Worm (Caenorhabditis elegans) whole organism, young adult: ENCODE measurements around the gene scl-7.

ENCODE experiments used
- B0261.1 ChIP-seq: sonication (generic microtip); optimal IDR thresholded peaks from 2 replicates; lab custom pipeline; 2016; ENCODE audit warnings: mild to moderate bottlenecking, missing genetic modification characterization, moderate library complexity, missing compliant biosample characterization
- B0336.3 ChIP-seq: fragments of 200-800 bp; sonication (Bioruptor generic); IDR thresholded peaks from 2 replicates; pipeline ENCODE4 v1.3.6; 2022; ENCODE audit warnings: missing genetic modification characterization, missing compliant biosample characterization
- F10E7.11 ChIP-seq: sonication (generic microtip); optimal IDR thresholded peaks from 2 replicates; lab custom pipeline; 2017; ENCODE audit warnings: mild to moderate bottlenecking, missing genetic modification characterization, moderate library complexity, missing compliant biosample characterization
- F22D6.2 ChIP-seq: sonication (generic microtip); optimal IDR thresholded peaks from 2 replicates; lab custom pipeline; 2016; ENCODE audit warnings: mild to moderate bottlenecking, missing genetic modification characterization, missing compliant biosample characterization
- F23B12.7 ChIP-seq: sonication (generic microtip); optimal IDR thresholded peaks from 2 replicates; lab custom pipeline; 2017; ENCODE audit warnings: missing genetic modification characterization, mild to moderate bottlenecking, missing compliant biosample characterization, antibody characterized with exemption, moderate library complexity; ENCODE audit not compliant: insufficient read depth
- F33H1.4 ChIP-seq: fragments of 200-800 bp; sonication (Bioruptor generic); IDR thresholded peaks from 2 replicates; pipeline ENCODE4 v1.3.6; 2022; ENCODE audit warnings: missing genetic modification reagents, missing genetic modification characterization, missing compliant biosample characterization
- F37B4.10 ChIP-seq: fragments of 200-800 bp; sonication (Bioruptor generic); IDR thresholded peaks from 2 replicates; pipeline ENCODE4 v1.3.6; 2022; ENCODE audit warnings: missing genetic modification characterization, missing compliant biosample characterization
- F55B11.4 ChIP-seq: sonication (generic microtip); optimal IDR thresholded peaks from 2 replicates; lab custom pipeline; 2016; ENCODE audit warnings: missing compliant biosample characterization, missing genetic modification characterization, borderline replicate concordance; ENCODE audit not compliant: insufficient read depth
- F57A8.1 ChIP-seq: fragments of 200-800 bp; sonication (Bioruptor generic); optimal IDR thresholded peaks from 2 replicates; lab custom pipeline; 2018; ENCODE audit warnings: mild to moderate bottlenecking, missing genetic modification characterization, moderate library complexity, missing compliant biosample characterization
- K11D2.4 ChIP-seq: fragments of 200-800 bp; sonication (Bioruptor generic); IDR thresholded peaks from 2 replicates; pipeline ENCODE4 v1.3.6; 2022; ENCODE audit warnings: missing genetic modification reagents, missing genetic modification characterization, missing compliant biosample characterization
- K12H6.12 ChIP-seq: fragments of 200-800 bp; sonication (Bioruptor generic); optimal IDR thresholded peaks from 2 replicates; lab custom pipeline; 2018; ENCODE audit warnings: mild to moderate bottlenecking, missing genetic modification characterization, missing compliant biosample characterization
- Y53F4B.3 ChIP-seq: fragments of 200-800 bp; sonication (Bioruptor generic); IDR thresholded peaks from 2 replicates; pipeline ENCODE4 v1.3.6; 2022; ENCODE audit warnings: missing genetic modification reagents, missing genetic modification characterization, missing compliant biosample characterization
- ama-1 ChIP-seq, 3 experiments: fragments of 150-350 bp in 1 of 3; sonication (generic microtip) in 2 of 3; optimal IDR thresholded peaks; 2 replicates each; lab custom pipeline; 2014 to 2018; ENCODE audit warnings: missing biosample characterization in 2 of 3, missing genetic modification characterization in 2 of 3, missing genetic modification reagents in 2 of 3
- aptf-2 ChIP-seq: fragments of 200-800 bp; sonication (Bioruptor generic); conservative IDR thresholded peaks from 2 replicates; pipeline ENCODE4 v1.3.6; 2022; ENCODE audit warnings: missing genetic modification reagents, missing genetic modification characterization, missing compliant biosample characterization
- atf-7 ChIP-seq: sonication (generic microtip); optimal IDR thresholded peaks from 2 replicates; lab custom pipeline; 2017; ENCODE audit warnings: mild to moderate bottlenecking, missing genetic modification characterization, missing compliant biosample characterization
- athp-1 ChIP-seq: sonication (generic microtip); optimal IDR thresholded peaks from 2 replicates; lab custom pipeline; 2017; ENCODE audit warnings: mild to moderate bottlenecking, missing genetic modification characterization, missing compliant biosample characterization
- bed-1 ChIP-seq: fragments of 200-800 bp; sonication (Bioruptor generic); IDR thresholded peaks from 2 replicates; pipeline ENCODE4 v1.3.6; 2022; ENCODE audit warnings: missing genetic modification reagents, missing genetic modification characterization, missing compliant biosample characterization
- cebp-2 ChIP-seq: fragments of 200-800 bp; sonication (Bioruptor generic); IDR thresholded peaks from 2 replicates; pipeline ENCODE4 v1.3.6; 2022; ENCODE audit warnings: missing genetic modification characterization, missing compliant biosample characterization
- die-1 ChIP-seq: sonication (generic microtip); optimal IDR thresholded peaks from 2 replicates; lab custom pipeline; 2016; ENCODE audit warnings: missing genotype, mild to moderate bottlenecking, missing genetic modification characterization, missing compliant biosample characterization
- dpff-1 ChIP-seq: sonication (generic microtip); optimal IDR thresholded peaks from 2 replicates; lab custom pipeline; 2017; ENCODE audit warnings: mild to moderate bottlenecking, missing genetic modification characterization, missing compliant biosample characterization
- efl-1 ChIP-seq: fragments of 150-350 bp; optimal IDR thresholded peaks from 2 replicates; lab custom pipeline; 2014; ENCODE audit warnings: missing biosample characterization, missing genetic modification reagents, missing genetic modification characterization
- egl-18 ChIP-seq: fragments of 200-800 bp; sonication (Bioruptor generic); IDR thresholded peaks from 2 replicates; pipeline ENCODE4 v1.3.6; 2022; ENCODE audit warnings: missing genetic modification reagents, missing genetic modification characterization, missing compliant biosample characterization
- ekl-4 ChIP-seq: fragments of 200-800 bp; sonication (Bioruptor generic); IDR thresholded peaks from 2 replicates; pipeline ENCODE4 v1.3.6; 2022; ENCODE audit warnings: missing genetic modification reagents, missing genetic modification characterization, missing compliant biosample characterization
- fkh-3 ChIP-seq: sonication (generic microtip); optimal IDR thresholded peaks from 2 replicates; lab custom pipeline; 2016; ENCODE audit warnings: mild to moderate bottlenecking, missing genetic modification characterization, missing compliant biosample characterization
- hmg-1.2 ChIP-seq: fragments of 200-800 bp; sonication (Bioruptor generic); IDR thresholded peaks from 2 replicates; pipeline ENCODE4 v1.3.6; 2022; ENCODE audit warnings: missing genetic modification reagents, missing genetic modification characterization, missing compliant biosample characterization
- hrde-1 ChIP-seq: sonication (generic microtip); optimal IDR thresholded peaks from 2 replicates; lab custom pipeline; 2016; ENCODE audit warnings: missing genetic modification characterization, mild to moderate bottlenecking, missing compliant biosample characterization, moderate library complexity, missing genotype, missing genetic modification reagents, borderline replicate concordance
- lag-1 ChIP-seq: fragments of 200-800 bp; sonication (Bioruptor generic); IDR thresholded peaks from 2 replicates; pipeline ENCODE4 v1.3.6; 2022; ENCODE audit warnings: missing genetic modification reagents, missing genetic modification characterization, missing compliant biosample characterization
- let-526 ChIP-seq: fragments of 200-800 bp; sonication (Bioruptor generic); IDR thresholded peaks from 2 replicates; pipeline ENCODE4 v1.3.6; 2022; ENCODE audit warnings: missing genetic modification reagents, missing genetic modification characterization, missing compliant biosample characterization
- lin-40 ChIP-seq: sonication (generic microtip); optimal IDR thresholded peaks from 2 replicates; lab custom pipeline; 2016; ENCODE audit warnings: missing genetic modification characterization, mild to moderate bottlenecking, missing compliant biosample characterization, missing genotype, missing genetic modification reagents
- lin-54 ChIP-seq: fragments of 200-800 bp; sonication (Bioruptor generic); optimal IDR thresholded peaks from 2 replicates; lab custom pipeline; 2018; ENCODE audit warnings: mild to moderate bottlenecking, missing genetic modification characterization, missing compliant biosample characterization
- lir-1 ChIP-seq: fragments of 200-800 bp; sonication (Bioruptor generic); conservative IDR thresholded peaks from 2 replicates; pipeline ENCODE4 v1.3.6; 2022; ENCODE audit warnings: missing genetic modification reagents, missing genetic modification characterization, missing compliant biosample characterization
- nfya-2 ChIP-seq: fragments of 200-800 bp; sonication (Bioruptor generic); IDR thresholded peaks from 2 replicates; pipeline ENCODE4 v1.3.6; 2022; ENCODE audit warnings: missing genetic modification reagents, missing genetic modification characterization, missing compliant biosample characterization
- nhr-120 ChIP-seq: fragments of 200-800 bp; sonication (Bioruptor generic); IDR thresholded peaks from 2 replicates; pipeline ENCODE4 v1.3.6; 2022; ENCODE audit warnings: missing genetic modification characterization, missing compliant biosample characterization
- nhr-27 ChIP-seq: fragments of 200-800 bp; sonication (Bioruptor generic); optimal IDR thresholded peaks from 2 replicates; lab custom pipeline; 2018; ENCODE audit warnings: mild to moderate bottlenecking, missing genetic modification characterization, moderate library complexity, missing compliant biosample characterization
- sdz-38 ChIP-seq: sonication (generic microtip); optimal IDR thresholded peaks from 2 replicates; lab custom pipeline; 2016; ENCODE audit warnings: missing genotype, missing genetic modification characterization, missing compliant biosample characterization
- sea-2 ChIP-seq: fragments of 200-800 bp; sonication (Bioruptor generic); IDR thresholded peaks from 2 replicates; pipeline ENCODE4 v1.3.6; 2022; ENCODE audit warnings: missing genetic modification characterization, missing compliant biosample characterization
- snpc-1.1 ChIP-seq: sonication (generic microtip); optimal IDR thresholded peaks from 2 replicates; lab custom pipeline; 2017; ENCODE audit warnings: missing genetic modification characterization, mild to moderate bottlenecking, missing compliant biosample characterization, antibody characterized with exemption, moderate library complexity, missing genotype, missing genetic modification reagents; ENCODE audit not compliant: insufficient read depth
- snpc-1.3 ChIP-seq: sonication (generic microtip); optimal IDR thresholded peaks from 2 replicates; lab custom pipeline; 2017; ENCODE audit warnings: missing genetic modification characterization, mild to moderate bottlenecking, missing compliant biosample characterization, antibody characterized with exemption, moderate library complexity, missing genotype, missing genetic modification reagents; ENCODE audit not compliant: insufficient read depth
- snpc-4 ChIP-seq, 5 experiments: fragments of 150-350 bp in 1 of 5; sonication (generic microtip) in 4 of 5; optimal IDR thresholded peaks; 2 replicates each; lab custom pipeline; 2014 to 2018; ENCODE audit warnings: missing genetic modification characterization in 5 of 5, missing biosample characterization in 3 of 5, antibody characterized with exemption in 2 of 5, mild to moderate bottlenecking in 2 of 5, missing compliant biosample characterization in 2 of 5, missing genotype in 2 of 5, moderate library complexity in 2 of 5, missing genetic modification reagents in 1 of 5
- tbx-9 ChIP-seq: sonication (generic microtip); optimal IDR thresholded peaks from 2 replicates; lab custom pipeline; 2016; ENCODE audit warnings: borderline replicate concordance, missing genetic modification characterization, inconsistent platforms, missing compliant biosample characterization
- tlf-1 ChIP-seq: fragments of 200-800 bp; sonication (Bioruptor generic); optimal IDR thresholded peaks from 2 replicates; lab custom pipeline; 2018; ENCODE audit warnings: mild to moderate bottlenecking, missing genetic modification characterization, missing compliant biosample characterization
- zfh-2 ChIP-seq: fragments of 200-800 bp; sonication (Bioruptor generic); conservative IDR thresholded peaks from 2 replicates; pipeline ENCODE4 v1.3.6; 2022; ENCODE audit warnings: missing genetic modification reagents, missing genetic modification characterization, missing compliant biosample characterization
- ztf-18 ChIP-seq: sonication (generic microtip); optimal IDR thresholded peaks from 2 replicates; lab custom pipeline; 2016; ENCODE audit warnings: missing genotype, mild to moderate bottlenecking, missing genetic modification characterization, missing compliant biosample characterization

Gene scl-7

DNA sequence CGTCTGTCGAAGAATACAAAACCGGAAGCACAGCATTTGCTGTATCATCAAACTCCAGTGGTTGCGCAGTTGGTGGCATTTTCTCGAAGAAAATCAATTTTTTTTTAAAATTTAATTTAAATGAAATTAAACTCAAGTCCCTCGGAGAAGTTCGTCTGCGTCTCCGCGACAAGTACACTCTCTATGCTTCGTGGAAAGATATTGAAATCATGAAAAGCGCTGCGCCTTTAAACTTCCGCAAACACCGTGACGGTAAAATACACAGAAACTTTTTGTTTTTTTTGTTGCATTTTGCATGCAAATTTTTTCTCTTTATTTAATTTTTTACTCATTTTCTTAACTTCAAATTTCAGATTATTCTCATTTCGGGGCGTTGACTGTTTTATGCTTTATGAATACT is 28.4 kb downstream of the scl-7 start, which contains the start of the genes dli-1, tin-9.2 and exos-4.1 (continued):
- TF ChIP-seq K11D2.4 (GFP tag; lab: Robert Waterston, UW) (0 out of 2 replicates have a peak, but pooled peaks have one; percentile 11), sea-2 (GFP tag; lab: Robert Waterston, UW) (no peak), F23B12.7 (peak; percentile 84), lin-54 (GFP tag; lab: Kevin White, UChicago) (peak; percentile 71), hrde-1 (no peak), nhr-120 (GFP tag; lab: Robert Waterston, UW) (no peak), fkh-3 (tag; lab: Kevin White, UChicago) (no peak), Y53F4B.3 (no peak), let-526 (GFP tag; lab: Robert Waterston, UW) (no peak), ztf-18 (tag; lab: Kevin White, UChicago) (no peak), nhr-27 (tag; lab: Kevin White, UChicago) (no peak), egl-18 (GFP tag; lab: Robert Waterston, UW) (no peak), F22D6.2 (no peak), snpc-1.3 (peak; percentile 77), tlf-1 (no peak), atf-7 (tag; lab: Kevin White, UChicago) (no peak), aptf-2 (no peak), die-1 (tag; lab: Kevin White, UChicago) (no peak), snpc-1.1 (tag; lab: Kevin White, UChicago) (no peak), F10E7.11 (tag; lab: Kevin White, UChicago) (no peak), B0261.1 (tag; lab: Kevin White, UChicago) (no peak), bed-1 (GFP tag; lab: Robert Waterston, UW) (no peak), tbx-9 (tag; lab: Kevin White, UChicago) (no peak), cebp-2 (GFP tag; lab: Robert Waterston, UW) (no peak), lir-1 (GFP tag; lab: Robert Waterston, UW) (no peak), dpff-1 (tag; lab: Kevin White, UChicago) (no peak), snpc-4 (GFP tag; optimal IDR thresholded peaks at IDR 0.05; lab: Kevin White, UChicago) (peak; percentile 46), snpc-4 (tag; optimal IDR thresholded peaks at IDR 0.05; lab: Kevin White, UChicago) (peak in 3 of 4 experiments; percentile 4 to 73 (median 68)), K12H6.12 (tag; lab: Kevin White, UChicago) (no peak), efl-1 (GFP tag; lab: Kevin White, UChicago) (peak; percentile 39), nfya-2 (GFP tag; lab: Robert Waterston, UW) (no peak), B0336.3 (GFP tag; lab: Robert Waterston, UW) (no peak), F33H1.4 (GFP tag; lab: Robert Waterston, UW) (peak; percentile 75), zfh-2 (GFP tag; lab: Robert Waterston, UW) (no peak), athp-1 (tag; lab: Kevin White, UChicago) (no peak), lin-40 (tag; lab: Kevin White, UChicago) (peak; percentile 63), F37B4.10 (GFP tag; lab: Robert Waterston, UW) (no peak), F55B11.4 (no peak), F57A8.1 (GFP tag; lab: Kevin White, UChicago) (no peak), lag-1 (GFP tag; lab: Robert Waterston, UW) (no peak), ama-1 (optimal IDR thresholded peaks at IDR 0.05; lab: Kevin White, UChicago) (no peak), ama-1 (GFP tag; optimal IDR thresholded peaks at IDR 0.05; lab: Kevin White, UChicago) (no peak), sdz-38 (tag; lab: Kevin White, UChicago) (no peak), hmg-1.2 (peak; percentile 98), ekl-4 (GFP tag; lab: Robert Waterston, UW) (no peak)
